Worm (Caenorhabditis elegans) whole organism, mixed stage, embryonic: ENCODE measurements around the gene egrh-1.

Source experiments
- blmp-1 ChIP-seq: fragments of 150-350 bp; optimal IDR thresholded peaks from 2 replicates; lab custom pipeline; 2014; ENCODE audit warnings: missing biosample characterization, missing genetic modification characterization
- ces-1 ChIP-seq: fragments of 150-350 bp; optimal IDR thresholded peaks from 2 replicates; lab custom pipeline; 2014; ENCODE audit warnings: missing biosample characterization, missing genetic modification reagents, missing genetic modification characterization
- drap-1 ChIP-seq: fragments of 200-800 bp; sonication (Bioruptor generic); optimal IDR thresholded peaks from 3 replicates; lab custom pipeline; 2018; ENCODE audit warnings: mild to moderate bottlenecking, missing genetic modification characterization, missing compliant biosample characterization
- lin-13 ChIP-seq: fragments of 150-350 bp; optimal IDR thresholded peaks from 2 replicates; lab custom pipeline; 2014; ENCODE audit warnings: missing biosample characterization, missing genetic modification characterization
- lsy-2 ChIP-seq: fragments of 150-350 bp; optimal IDR thresholded peaks from 2 replicates; lab custom pipeline; 2014; ENCODE audit warnings: missing biosample characterization, missing genetic modification characterization
- mab-5 ChIP-seq: fragments of 150-350 bp; optimal IDR thresholded peaks from 2 replicates; lab custom pipeline; 2014; ENCODE audit warnings: missing biosample characterization, missing genetic modification characterization
- nhr-12 ChIP-seq: fragments of 150-350 bp; optimal IDR thresholded peaks from 2 replicates; lab custom pipeline; 2014; ENCODE audit warnings: missing biosample characterization, missing genetic modification characterization
- nhr-76 ChIP-seq: sonication (generic microtip); optimal IDR thresholded peaks from 2 replicates; lab custom pipeline; 2017; ENCODE audit warnings: missing biosample characterization, missing genetic modification characterization
- pha-4 ChIP-seq: fragments of 150-350 bp; optimal IDR thresholded peaks from 2 replicates; lab custom pipeline; 2018; ENCODE audit warnings: missing biosample characterization, missing genetic modification reagents, missing genetic modification characterization
- snpc-4 ChIP-seq: fragments of 150-350 bp; optimal IDR thresholded peaks from 2 replicates; lab custom pipeline; 2014; ENCODE audit warnings: missing biosample characterization, missing genetic modification characterization
- sptf-1 ChIP-seq: sonication (generic microtip); optimal IDR thresholded peaks from 2 replicates; lab custom pipeline; 2017; ENCODE audit warnings: mild to moderate bottlenecking, missing genetic modification characterization, moderate library complexity, missing compliant biosample characterization
- zip-8 ChIP-seq: fragments of 150-350 bp; optimal IDR thresholded peaks from 2 replicates; lab custom pipeline; 2014; ENCODE audit warnings: missing biosample characterization, missing genetic modification characterization

- TF ChIP-seq zip-8 (tag; lab: Kevin White, UChicago) (no peak), pha-4 (tag; lab: Kevin White, UChicago) (no peak), lsy-2 (no peak), blmp-1 (no peak), mab-5 (tag; lab: Kevin White, UChicago) (no peak), ces-1 (GFP tag; lab: Kevin White, UChicago) (no peak), nhr-76 (tag; lab: Kevin White, UChicago) (no peak), sptf-1 (tag; lab: Kevin White, UChicago) (no peak), nhr-12 (tag; lab: Kevin White, UChicago) (no peak), lin-13 (no peak), drap-1 (GFP tag; lab: Kevin White, UChicago) (no peak), snpc-4 (tag; lab: Kevin White, UChicago) (no peak)
Observed at ce11 chrX:14845637-14846036, at the start of gene egrh-1.
